Fruit fly (Drosophila melanogaster) S2 (cell line): ENCODE measurements around the gene Diedel3.

Experiments
- CG8478 ChIP-seq: fragments of >200 bp; optimal IDR thresholded peaks from 2 replicates; lab custom pipeline; 2018
- CTCF ChIP-seq, 2 experiments: fragments of >200 bp; optimal IDR thresholded peaks; 2 replicates each; lab custom pipeline; 2018

DNA sequence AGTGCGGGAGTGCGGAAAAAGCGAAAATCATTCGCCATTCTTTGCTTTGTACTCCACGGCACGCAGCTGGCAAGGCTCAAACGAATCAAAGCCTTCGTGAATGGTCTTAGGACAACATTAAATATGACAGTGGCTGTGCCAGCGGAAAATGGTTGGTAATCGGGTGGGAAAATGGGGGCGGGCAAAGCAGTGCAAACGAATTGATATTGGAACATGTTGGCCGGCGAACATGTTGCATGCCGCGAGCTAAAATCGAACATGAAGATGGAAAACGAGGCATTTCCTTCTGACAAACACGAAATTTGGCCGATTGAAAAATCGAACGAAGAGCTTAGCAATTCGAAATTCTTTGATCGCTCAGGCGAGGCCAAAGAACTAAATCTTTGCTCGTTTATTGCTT, 45.9 kb downstream of the Diedel3 start:
- no peak for TF ChIP-seq CG8478 (lab: Kevin White, UChicago)
- no peak for TF ChIP-seq CTCF (optimal IDR thresholded peaks at IDR 0.05; lab: Kevin White, UChicago)
